Worm (Caenorhabditis elegans): ENCODE results near the gene dph-1.

DNA sequence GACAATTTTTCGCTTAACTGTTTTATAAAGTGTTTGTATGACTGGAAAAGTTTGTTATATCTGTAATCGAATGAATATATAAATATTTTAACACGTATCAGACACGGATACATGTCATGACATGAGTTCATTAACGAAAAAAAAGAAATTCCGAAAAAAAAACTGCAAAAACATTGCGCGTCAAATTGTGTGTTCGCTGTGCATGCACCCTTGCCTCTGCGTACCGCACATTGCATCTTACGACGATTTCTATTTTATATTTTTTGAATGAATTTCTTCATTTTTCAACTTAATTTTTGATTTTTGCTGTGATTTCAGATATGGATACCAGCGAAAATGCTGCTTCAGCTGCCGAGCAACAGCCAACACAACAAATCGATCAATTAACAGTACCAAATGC is 1.7 kb upstream of the dph-1 start, which contains the start of gene wdr-5.1:
- TF ChIP-seq nhr-25 (tag; optimal IDR thresholded peaks at IDR 0.05): peak; percentile 25
- TF ChIP-seq ztf-11 (tag; optimal IDR thresholded peaks at IDR 0.05): no peak
- TF ChIP-seq unc-62 (GFP tag; optimal IDR thresholded peaks at IDR 0.05): no peak
- no peak for TF ChIP-seq snpc-4 (tag; optimal IDR thresholded peaks at IDR 0.05)
- no peak for TF ChIP-seq nhr-237 (tag; optimal IDR thresholded peaks at IDR 0.05)
- no peak for TF ChIP-seq nhr-12 (tag; optimal IDR thresholded peaks at IDR 0.05)
- TF ChIP-seq unc-39 (tag; optimal IDR thresholded peaks at IDR 0.05): no peak
